Worm (Caenorhabditis elegans) whole organism, L4 larva: ENCODE measurements around the gene C14E2.4.

Experiments
- ama-1 ChIP-seq: fragments of 150-350 bp; optimal IDR thresholded peaks from 2 replicates; lab custom pipeline; 2014; ENCODE audit warnings: inconsistent platforms, mixed read lengths
- dmd-9 ChIP-seq: fragments of 200-800 bp; sonication (Bioruptor generic); IDR thresholded peaks from 2 replicates; pipeline ENCODE4 v1.3.6; 2022; ENCODE audit warnings: missing genetic modification reagents, missing genetic modification characterization, missing compliant biosample characterization
- dve-1 ChIP-seq: sonication (generic microtip); optimal IDR thresholded peaks from 2 replicates; lab custom pipeline; 2017; ENCODE audit warnings: antibody characterized with exemption, mild to moderate bottlenecking, missing genetic modification characterization, missing compliant biosample characterization; ENCODE audit not compliant: insufficient read depth
- lin-15B ChIP-seq: fragments of 150-350 bp; sonication (generic microtip); optimal IDR thresholded peaks from 3 replicates; lab custom pipeline; 2014; ENCODE audit warnings: missing biosample characterization, missing genetic modification characterization
- lir-3 ChIP-seq: sonication (generic microtip); optimal IDR thresholded peaks from 2 replicates; lab custom pipeline; 2016; ENCODE audit warnings: mild to moderate bottlenecking, missing genetic modification characterization, missing compliant biosample characterization
- nhr-11 ChIP-seq: fragments of 150-350 bp; optimal IDR thresholded peaks from 2 replicates; lab custom pipeline; 2014; ENCODE audit warnings: missing biosample characterization, missing genetic modification characterization
- nhr-25 ChIP-seq: sonication (generic microtip); optimal IDR thresholded peaks from 2 replicates; lab custom pipeline; 2017; ENCODE audit warnings: missing genetic modification characterization, mild to moderate bottlenecking, missing compliant biosample characterization, antibody characterized with exemption, moderate library complexity, borderline replicate concordance; ENCODE audit not compliant: insufficient read depth
- unc-130 ChIP-seq: sonication (generic microtip); optimal IDR thresholded peaks from 2 replicates; lab custom pipeline; 2016; ENCODE audit warnings: missing genetic modification reagents, missing genetic modification characterization, missing compliant biosample characterization

DNA sequence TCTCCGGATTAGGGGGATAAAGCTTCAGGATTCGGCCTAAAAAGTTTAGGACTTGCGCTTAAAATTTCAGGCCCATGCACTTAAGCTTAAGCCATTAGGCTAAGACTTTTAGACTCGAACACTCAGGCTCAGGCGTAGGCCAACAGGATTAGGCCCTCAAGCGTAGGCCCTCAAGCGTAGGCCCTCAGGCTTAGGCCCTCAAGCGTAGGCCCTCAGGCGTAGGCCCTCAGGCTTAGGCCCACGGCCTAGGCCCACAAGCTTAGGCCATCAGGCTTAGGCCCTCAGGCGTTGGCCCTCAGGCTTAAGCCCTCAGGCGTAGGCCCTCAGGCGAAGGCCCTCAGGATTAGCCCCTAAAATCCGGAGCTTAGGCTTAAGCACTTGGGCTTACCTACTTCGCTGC is 29.4 kb upstream of the C14E2.4 start:
- TF ChIP-seq lir-3: no peak
- TF ChIP-seq unc-130 (GFP tag; lab: Kevin White, UChicago): no peak
- no peak for TF ChIP-seq dmd-9 (GFP tag; lab: Robert Waterston, UW)
- no peak for TF ChIP-seq nhr-11
- TF ChIP-seq lin-15B (tag; lab: Kevin White, UChicago): no peak
- TF ChIP-seq dve-1 (tag; lab: Kevin White, UChicago): no peak
- no peak for TF ChIP-seq nhr-25 (tag; lab: Kevin White, UChicago)
- no peak for TF ChIP-seq ama-1
